Worm (Caenorhabditis elegans) whole organism, L3 larva: ENCODE data around the gene K08B5.2.

Experiments
- R02D3.7 ChIP-seq: fragments of 150-350 bp; optimal IDR thresholded peaks from 2 replicates; lab custom pipeline; 2014; ENCODE audit warnings: missing biosample characterization, missing genetic modification characterization
- ZK546.5 ChIP-seq: sonication (generic microtip); optimal IDR thresholded peaks from 2 replicates; lab custom pipeline; 2017; ENCODE audit warnings: missing biosample characterization, missing genetic modification characterization
- aly-2 ChIP-seq: fragments of 150-350 bp; optimal IDR thresholded peaks from 2 replicates; lab custom pipeline; 2014; ENCODE audit warnings: missing biosample characterization, missing genetic modification characterization
- elt-3 ChIP-seq, 3 experiments: fragments of 150-350 bp in 1 of 3; sonication (generic microtip) in 2 of 3; optimal IDR thresholded peaks; 2 replicates in 2 of 3; 4 replicates in 1 of 3; lab custom pipeline; 2014 to 2017; ENCODE audit warnings: missing biosample characterization in 3 of 3, missing genetic modification characterization in 3 of 3
- nfya-1 ChIP-seq: sonication (generic microtip); optimal IDR thresholded peaks from 2 replicates; lab custom pipeline; 2017; ENCODE audit warnings: missing genetic modification characterization, mild to moderate bottlenecking, missing compliant biosample characterization, antibody characterized with exemption, moderate library complexity; ENCODE audit not compliant: insufficient read depth
- nhr-23 ChIP-seq: fragments of 150-350 bp; optimal IDR thresholded peaks from 2 replicates; lab custom pipeline; 2014; ENCODE audit warnings: missing biosample characterization, missing genetic modification reagents, missing genetic modification characterization
- sea-2 ChIP-seq: fragments of 150-350 bp; sonication (generic microtip); optimal IDR thresholded peaks from 4 replicates; lab custom pipeline; 2014; ENCODE audit warnings: missing biosample characterization, missing genetic modification reagents, missing genetic modification characterization
- unc-62 ChIP-seq: fragments of 150-350 bp; sonication (generic microtip); optimal IDR thresholded peaks from 4 replicates; lab custom pipeline; 2014; ENCODE audit warnings: missing biosample characterization, missing genetic modification reagents, missing genetic modification characterization

ce11 chrX:16558776-16559175 lies 5.1 kb upstream of the K08B5.2 start:
- TF ChIP-seq nhr-23 (tag; lab: Kevin White, UChicago) (no peak), elt-3 (tag; optimal IDR thresholded peaks at IDR 0.05; lab: Kevin White, UChicago) (no peak), R02D3.7 (no peak), sea-2 (GFP tag; lab: Kevin White, UChicago) (no peak), nfya-1 (peak; percentile 14), ZK546.5 (tag; lab: Kevin White, UChicago) (no peak), unc-62 (GFP tag; lab: Kevin White, UChicago) (no peak), aly-2 (tag; lab: Kevin White, UChicago) (no peak)
